Fruit fly (Drosophila melanogaster) whole organism, embryonic: ENCODE measurements around the gene Dus1.
A peak's percentile ranks its signal among the peaks of the same experiment; 100 is the strongest.

Source experiments
- Asciz ChIP-seq: fragments of 200-800 bp; sonication (Bioruptor generic); optimal IDR thresholded peaks from 2 replicates; lab custom pipeline; 2017; ENCODE audit warnings: missing biosample characterization, mild to moderate bottlenecking, missing genetic modification characterization, missing genetic modification reagents
- Atf3 ChIP-seq: fragments of 200-800 bp; sonication (Bioruptor generic); optimal IDR thresholded peaks from 3 replicates; lab custom pipeline; 2016; ENCODE audit warnings: missing biosample characterization, missing genetic modification characterization
- Awh ChIP-seq: fragments of 200-800 bp; sonication (Bioruptor generic); IDR thresholded peaks from 2 replicates; pipeline ENCODE4, ENCODE4 v1.3.6; 2022; ENCODE audit warnings: missing biosample characterization, missing genetic modification characterization
- CG11398 ChIP-seq: fragments of 200-800 bp; sonication (Bioruptor generic); optimal IDR thresholded peaks from 2 replicates; lab custom pipeline; 2016; ENCODE audit warnings: missing biosample characterization, missing genetic modification characterization
- CG14965 ChIP-seq: fragments of 200-800 bp; sonication (Bioruptor generic); optimal IDR thresholded peaks from 2 replicates; lab custom pipeline; 2016; ENCODE audit warnings: missing biosample characterization, missing genetic modification characterization, borderline replicate concordance
- CG1529 ChIP-seq: fragments of 200-800 bp; sonication (Bioruptor generic); optimal IDR thresholded peaks from 3 replicates; lab custom pipeline; 2018; ENCODE audit warnings: missing biosample characterization, missing genetic modification characterization
- CG16815 ChIP-seq: fragments of 200-800 bp; sonication (Bioruptor generic); optimal IDR thresholded peaks from 3 replicates; lab custom pipeline; 2017; ENCODE audit warnings: missing biosample characterization, mild to moderate bottlenecking, missing genetic modification characterization
- CG18011 ChIP-seq: fragments of 200-800 bp; sonication (Bioruptor generic); optimal IDR thresholded peaks from 2 replicates; lab custom pipeline; 2017; ENCODE audit warnings: missing biosample characterization, missing genetic modification characterization, mild to moderate bottlenecking, moderate library complexity, missing genotype
- CG18764 ChIP-seq: fragments of 200-800 bp; sonication (Bioruptor generic); optimal IDR thresholded peaks from 3 replicates; lab custom pipeline; 2016; ENCODE audit warnings: missing biosample characterization, missing genetic modification characterization
- CG2129 ChIP-seq: fragments of 200-800 bp; sonication (Bioruptor generic); IDR thresholded peaks from 2 replicates; pipeline ENCODE4 v1.3.6; 2022; ENCODE audit warnings: missing biosample characterization, missing genetic modification characterization; ENCODE audit not compliant: partially characterized antibody
- CG2712 ChIP-seq: fragments of 200-800 bp; optimal IDR thresholded peaks from 3 replicates; lab custom pipeline; 2019; ENCODE audit warnings: missing biosample characterization, mild to moderate bottlenecking, missing genetic modification characterization, moderate library complexity
- CG3847 ChIP-seq: fragments of 200-800 bp; sonication (Bioruptor generic); IDR thresholded peaks from 2 replicates; pipeline ENCODE4 v1.3.6; 2022; ENCODE audit warnings: missing biosample characterization, missing genetic modification characterization
- CG6654 ChIP-seq: fragments of 200-800 bp; sonication (Bioruptor generic); optimal IDR thresholded peaks from 2 replicates; lab custom pipeline; 2017; ENCODE audit warnings: missing biosample characterization, mild to moderate bottlenecking, missing genetic modification characterization
- CG7786 ChIP-seq: fragments of 200-800 bp; sonication (Bioruptor generic); optimal IDR thresholded peaks from 2 replicates; lab custom pipeline; 2016; ENCODE audit warnings: missing biosample characterization, missing genetic modification characterization
- CG7928 ChIP-seq: fragments of 200-800 bp; sonication (Bioruptor generic); optimal IDR thresholded peaks from 2 replicates; lab custom pipeline; 2017; ENCODE audit warnings: missing biosample characterization, mild to moderate bottlenecking, missing genetic modification characterization
- CG8944 ChIP-seq: fragments of 200-800 bp; sonication (Bioruptor generic); optimal IDR thresholded peaks from 3 replicates; lab custom pipeline; 2016; ENCODE audit warnings: missing biosample characterization, missing genetic modification characterization
- Deaf1 ChIP-seq: fragments of 200-800 bp; optimal IDR thresholded peaks from 3 replicates; lab custom pipeline; 2019; ENCODE audit warnings: missing biosample characterization, mild to moderate bottlenecking, missing genetic modification characterization, moderate library complexity
- Dek ChIP-seq: fragments of 200-800 bp; sonication (Bioruptor generic); optimal IDR thresholded peaks from 3 replicates; lab custom pipeline; 2019; ENCODE audit warnings: missing biosample characterization, mild to moderate bottlenecking, missing genetic modification characterization, moderate library complexity
- Fer3 ChIP-seq: fragments of 200-800 bp; sonication (Bioruptor generic); optimal IDR thresholded peaks from 2 replicates; lab custom pipeline; 2018; ENCODE audit warnings: missing biosample characterization, mild to moderate bottlenecking, missing genetic modification characterization, moderate library complexity
- HLH4C ChIP-seq: fragments of 200-800 bp; sonication (Bioruptor generic); IDR thresholded peaks from 3 replicates; pipeline ENCODE4 v1.3.6; 2022; ENCODE audit warnings: missing biosample characterization, missing genetic modification characterization; ENCODE audit not compliant: partially characterized antibody
- HLH54F ChIP-seq: fragments of 200-800 bp; sonication (Bioruptor generic); optimal IDR thresholded peaks from 3 replicates; lab custom pipeline; 2016; ENCODE audit warnings: missing biosample characterization, missing genetic modification characterization
- Hmx ChIP-seq: fragments of 200-800 bp; sonication (Bioruptor generic); optimal IDR thresholded peaks from 2 replicates; lab custom pipeline; 2016; ENCODE audit warnings: missing biosample characterization, missing genetic modification characterization
- Hr39 ChIP-seq: fragments of >200 bp; optimal IDR thresholded peaks from 2 replicates; lab custom pipeline; 2017
- Hr78 ChIP-seq, 2 experiments: fragments of 200-800 bp in 1 of 2; fragments of >200 bp in 1 of 2; sonication (Bioruptor generic) in 1 of 2; optimal IDR thresholded peaks; 2 replicates each; lab custom pipeline; 2017 to 2019; ENCODE audit warnings: missing biosample characterization in 2 of 2, missing genetic modification characterization in 2 of 2, mild to moderate bottlenecking in 1 of 2, moderate library complexity in 1 of 2
- Lhr ChIP-seq: fragments of 200-800 bp; sonication (Bioruptor generic); optimal IDR thresholded peaks from 3 replicates; lab custom pipeline; 2017; ENCODE audit warnings: mild to moderate bottlenecking, missing biosample characterization, missing genetic modification reagents, missing genetic modification characterization
- Myb ChIP-seq: fragments of 200-800 bp; sonication (Bioruptor generic); optimal IDR thresholded peaks from 2 replicates; lab custom pipeline; 2016; ENCODE audit warnings: missing biosample characterization, missing genetic modification characterization
- NFAT ChIP-seq: fragments of 200-800 bp; sonication (Bioruptor generic); IDR thresholded peaks from 2 replicates; pipeline ENCODE4 v1.3.6; 2022; ENCODE audit warnings: missing biosample characterization, missing genetic modification characterization
- Sin3A ChIP-seq: fragments of >200 bp; optimal IDR thresholded peaks from 2 replicates; lab custom pipeline; 2018
- Sry-δ ChIP-seq: fragments of 200-800 bp; sonication (Bioruptor generic); optimal IDR thresholded peaks from 2 replicates; lab custom pipeline; 2016; ENCODE audit warnings: missing biosample characterization, missing genetic modification characterization
- abd-A ChIP-seq: fragments of 200-800 bp; sonication (Bioruptor generic); optimal IDR thresholded peaks from 3 replicates; lab custom pipeline; 2019; ENCODE audit warnings: missing biosample characterization, mild to moderate bottlenecking, missing genetic modification characterization, moderate library complexity
- az2 ChIP-seq: fragments of 200-800 bp; sonication (Bioruptor generic); optimal IDR thresholded peaks from 3 replicates; lab custom pipeline; 2016; ENCODE audit warnings: missing biosample characterization, missing genetic modification characterization
- crp ChIP-seq, 2 experiments: fragments of 200-800 bp; sonication (Bioruptor generic); optimal IDR thresholded peaks; 2 replicates in 1 of 2; 3 replicates in 1 of 2; lab custom pipeline; 2017; ENCODE audit warnings: missing biosample characterization in 2 of 2, missing genetic modification characterization in 2 of 2, mild to moderate bottlenecking in 1 of 2, moderate library complexity in 1 of 2
- cwo ChIP-seq: fragments of 200-800 bp; sonication (Bioruptor generic); optimal IDR thresholded peaks from 3 replicates; lab custom pipeline; 2017; ENCODE audit warnings: missing biosample characterization, missing genetic modification characterization, mild to moderate bottlenecking, moderate library complexity, missing genetic modification reagents
- dmrt11E ChIP-seq: fragments of 200-800 bp; sonication (Bioruptor generic); optimal IDR thresholded peaks from 3 replicates; lab custom pipeline; 2018; ENCODE audit warnings: missing biosample characterization, mild to moderate bottlenecking, missing genetic modification characterization, moderate library complexity
- exex ChIP-seq: fragments of 200-800 bp; sonication (Bioruptor generic); optimal IDR thresholded peaks from 4 replicates; lab custom pipeline; 2018; ENCODE audit warnings: missing biosample characterization, mild to moderate bottlenecking, missing genetic modification characterization, moderate library complexity
- gce ChIP-seq: fragments of 200-800 bp; sonication (Bioruptor generic); IDR thresholded peaks from 3 replicates; pipeline ENCODE4 v1.3.6; 2022; ENCODE audit warnings: missing biosample characterization, missing genetic modification characterization
- grau ChIP-seq: fragments of 200-800 bp; optimal IDR thresholded peaks from 3 replicates; lab custom pipeline; 2019; ENCODE audit warnings: missing biosample characterization, mild to moderate bottlenecking, missing genetic modification characterization, moderate library complexity
- jumu ChIP-seq: fragments of 200-800 bp; sonication (Bioruptor generic); optimal IDR thresholded peaks from 3 replicates; lab custom pipeline; 2016; ENCODE audit warnings: missing biosample characterization, missing genetic modification characterization
- knrl ChIP-seq: fragments of 200-800 bp; sonication (Bioruptor generic); IDR thresholded peaks from 3 replicates; pipeline ENCODE4 v1.3.6; 2022; ENCODE audit warnings: missing biosample characterization, missing genetic modification characterization; ENCODE audit not compliant: partially characterized antibody
- lab ChIP-seq: fragments of 200-800 bp; sonication (Bioruptor generic); optimal IDR thresholded peaks from 3 replicates; lab custom pipeline; 2017; ENCODE audit warnings: missing biosample characterization, missing genetic modification characterization, mild to moderate bottlenecking, moderate library complexity, missing genetic modification reagents
- lilli ChIP-seq: fragments of 200-800 bp; sonication (Bioruptor generic); optimal IDR thresholded peaks from 3 replicates; lab custom pipeline; 2016; ENCODE audit warnings: missing biosample characterization, missing genetic modification characterization
- nom ChIP-seq: fragments of 200-800 bp; sonication (Bioruptor generic); optimal IDR thresholded peaks from 2 replicates; lab custom pipeline; 2017; ENCODE audit warnings: missing biosample characterization, missing genetic modification characterization, mild to moderate bottlenecking, moderate library complexity, missing genetic modification reagents
- schlank ChIP-seq: fragments of 200-800 bp; sonication (Bioruptor generic); optimal IDR thresholded peaks from 2 replicates; lab custom pipeline; 2018; ENCODE audit warnings: missing biosample characterization, mild to moderate bottlenecking, missing genetic modification characterization
- scrt ChIP-seq: fragments of 200-800 bp; sonication (Bioruptor generic); optimal IDR thresholded peaks from 2 replicates; lab custom pipeline; 2018; ENCODE audit warnings: missing biosample characterization, mild to moderate bottlenecking, missing genetic modification characterization, moderate library complexity
- sisA ChIP-seq: fragments of 200-800 bp; sonication (Bioruptor generic); IDR thresholded peaks from 2 replicates; pipeline ENCODE4 v1.3.6; 2022; ENCODE audit warnings: missing biosample characterization, missing genetic modification characterization
- slp2 ChIP-seq: fragments of 200-800 bp; sonication (Bioruptor generic); optimal IDR thresholded peaks from 2 replicates; lab custom pipeline; 2016; ENCODE audit warnings: missing biosample characterization, missing genetic modification characterization
- sob ChIP-seq: fragments of 200-800 bp; sonication (Bioruptor generic); IDR thresholded peaks from 2 replicates; pipeline ENCODE4 v1.3.6; 2022; ENCODE audit warnings: missing biosample characterization, missing genetic modification characterization
- tll ChIP-seq, 2 experiments: fragments of 200-800 bp in 1 of 2; fragments of >200 bp in 1 of 2; sonication (Bioruptor generic) in 1 of 2; optimal IDR thresholded peaks; 2 replicates each; lab custom pipeline; 2017 to 2019; ENCODE audit warnings: missing biosample characterization in 2 of 2, missing genetic modification characterization in 2 of 2, mild to moderate bottlenecking in 1 of 2, moderate library complexity in 1 of 2
- vvl ChIP-seq: fragments of 200-800 bp; sonication (Bioruptor generic); IDR thresholded peaks from 2 replicates; pipeline ENCODE4 v1.3.6; 2022; ENCODE audit warnings: missing biosample characterization, missing genetic modification characterization

Dus1 gene

dm6 chr2L:277122-277671 lies 5.7 kb upstream of the Dus1 start, which contains the start of gene smo (continued):
- no peak for TF ChIP-seq CG6654 (GFP tag; lab: Kevin White, UChicago)
- peak; percentile 19 for TF ChIP-seq CG18011 (GFP tag; lab: Kevin White, UChicago)
- TF ChIP-seq HLH4C (GFP tag; lab: Robert Waterston, UW), result peak; percentile 86
- 0 out of 2 replicates have a peak, but pooled peaks have one; percentile 24 for TF ChIP-seq sob (GFP tag; lab: Robert Waterston, UW)
- TF ChIP-seq cwo, result no peak
- peak; percentile 62 for TF ChIP-seq CG3847 (GFP tag; lab: Robert Waterston, UW)
- TF ChIP-seq grau (tag; lab: Kevin White, UChicago), result peak; percentile 28
- TF ChIP-seq Deaf1 (tag; lab: Kevin White, UChicago), result no peak
- TF ChIP-seq gce (GFP tag; lab: Robert Waterston, UW), result no peak
- TF ChIP-seq crp (GFP tag; optimal IDR thresholded peaks at IDR 0.05; lab: Kevin White, UChicago), result peak in 1 of 2 experiments; percentile 19
- peak; percentile 7 for TF ChIP-seq CG7928
- TF ChIP-seq Sin3A (lab: Kevin White, UChicago), result peak; percentile 100
- peak; percentile 92 for TF ChIP-seq scrt (GFP tag; lab: Kevin White, UChicago)
- TF ChIP-seq vvl (GFP tag; lab: Robert Waterston, UW), result peak; percentile 52; the same call in 1 of the 2 replicates
- no peak for TF ChIP-seq CG1529
- TF ChIP-seq Asciz (GFP tag; lab: Kevin White, UChicago), result no peak
- TF ChIP-seq Hr39 (lab: Kevin White, UChicago), result no peak
- peak; percentile 56 for TF ChIP-seq slp2 (GFP tag; lab: Kevin White, UChicago)
- TF ChIP-seq Lhr, result peak; percentile 65
- TF ChIP-seq CG2712, result peak; percentile 49
- peak; percentile 15 for TF ChIP-seq Atf3 (GFP tag; lab: Kevin White, UChicago)
- peak; percentile 50 for TF ChIP-seq CG18764 (GFP tag; lab: Kevin White, UChicago)
- peak; percentile 71; the same call in 1 of the 2 replicates for TF ChIP-seq CG2129 (GFP tag; lab: Robert Waterston, UW)
- TF ChIP-seq CG8944, result peak; percentile 54
- TF ChIP-seq Hr78 (GFP tag; optimal IDR thresholded peaks at IDR 0.05; lab: Kevin White, UChicago), result no peak
- no peak for TF ChIP-seq CG14965 (GFP tag; lab: Kevin White, UChicago)
- TF ChIP-seq CG16815 (GFP tag; lab: Kevin White, UChicago), result no peak
- peak in 1 of 2 experiments; percentile 33 for TF ChIP-seq tll (GFP tag; optimal IDR thresholded peaks at IDR 0.05; lab: Kevin White, UChicago)
- TF ChIP-seq dmrt11E (tag; lab: Kevin White, UChicago), result peak; percentile 34
- TF ChIP-seq Dek, result no peak
- TF ChIP-seq exex, result no peak
- no peak for TF ChIP-seq Hmx (GFP tag; lab: Kevin White, UChicago)
- no peak for TF ChIP-seq Fer3 (tag; lab: Kevin White, UChicago)
- TF ChIP-seq nom (GFP tag; lab: Kevin White, UChicago), result peak; percentile 23
- no peak for TF ChIP-seq abd-A (tag; lab: Kevin White, UChicago)
- no peak for TF ChIP-seq lab (GFP tag; lab: Kevin White, UChicago)
- peak; percentile 60 for TF ChIP-seq lilli (GFP tag; lab: Kevin White, UChicago)
- TF ChIP-seq Myb (GFP tag; lab: Kevin White, UChicago), result peak; percentile 70
- TF ChIP-seq Sry-δ (GFP tag; lab: Kevin White, UChicago), result peak; percentile 98
- TF ChIP-seq HLH54F (GFP tag; lab: Kevin White, UChicago), result peak; percentile 65
- peak; percentile 24 for TF ChIP-seq CG7786 (GFP tag; lab: Kevin White, UChicago)
- TF ChIP-seq jumu (GFP tag; lab: Kevin White, UChicago), result peak; percentile 61
- TF ChIP-seq knrl, result peak; percentile 90
- TF ChIP-seq CG11398, result peak; percentile 27
- no peak for TF ChIP-seq Awh (GFP tag; lab: Robert Waterston, UW)
- peak; percentile 44; the same call in 1 of the 2 replicates for TF ChIP-seq sisA (GFP tag; lab: Robert Waterston, UW)
- TF ChIP-seq NFAT (GFP tag; lab: Robert Waterston, UW), result peak; percentile 32; the same call in 1 of the 2 replicates
- no peak for TF ChIP-seq az2 (GFP tag; lab: Kevin White, UChicago)
- TF ChIP-seq schlank (tag; lab: Kevin White, UChicago), result no peak
